Worm (Caenorhabditis elegans) whole organism, L1 larva: ENCODE measurements around the gene mrpl-11.

Source experiments
- ama-1 ChIP-seq: fragments of 150-350 bp; optimal IDR thresholded peaks from 2 replicates; lab custom pipeline; 2014
- grh-1 ChIP-seq: fragments of 200-800 bp; sonication (Bioruptor generic); IDR thresholded peaks from 2 replicates; pipeline ENCODE4 v1.3.6; 2022; ENCODE audit warnings: missing genetic modification reagents, missing genetic modification characterization, missing compliant biosample characterization

DNA sequence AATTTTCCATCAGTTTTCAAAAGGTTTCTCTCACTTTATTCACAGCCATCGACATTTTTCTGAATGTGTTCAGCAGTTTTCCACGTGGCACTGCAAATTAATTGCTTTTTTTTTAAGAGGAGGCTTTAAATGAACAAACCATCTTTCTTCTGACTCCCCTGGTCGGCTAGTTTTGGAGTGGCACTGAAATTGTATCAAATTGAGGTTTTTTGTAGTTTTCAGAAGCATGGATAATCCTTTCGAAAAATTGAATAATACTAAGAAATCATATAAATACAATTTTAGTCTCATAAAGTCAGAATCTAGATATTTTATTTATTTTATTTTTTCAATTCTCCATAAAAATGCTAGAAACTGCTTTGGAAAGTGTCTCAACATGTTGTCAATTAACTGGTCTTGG, 12.7 kb upstream of the mrpl-11 start, which contains the start of gene B0303.16:
- TF ChIP-seq ama-1 (lab: Kevin White, UChicago) (no peak), grh-1 (GFP tag; lab: Robert Waterston, UW) (no peak)
